Worm (Caenorhabditis elegans) whole organism, L4 larva: ENCODE results near the gene D1053.4.

Experiments used
- Y5F2A.4 ChIP-seq: fragments of 200-800 bp; sonication (Bioruptor generic); optimal IDR thresholded peaks from 2 replicates; lab custom pipeline; 2018; ENCODE audit warnings: mild to moderate bottlenecking, missing genetic modification characterization, missing compliant biosample characterization
- Y75B8A.6 ChIP-seq: fragments of 200-800 bp; sonication (Bioruptor generic); IDR thresholded peaks from 2 replicates; pipeline ENCODE4 v1.3.6; 2022; ENCODE audit warnings: missing genetic modification reagents, missing genetic modification characterization, missing compliant biosample characterization
- aha-1 ChIP-seq: fragments of 150-350 bp; peaks from one replicate; lab custom pipeline; 2014; ENCODE audit warnings: missing biosample characterization, missing genetic modification characterization
- ceh-28 ChIP-seq: fragments of 150-350 bp; optimal IDR thresholded peaks from 2 replicates; lab custom pipeline; 2014; ENCODE audit warnings: missing biosample characterization, missing genetic modification reagents, missing genetic modification characterization
- dpl-1 ChIP-seq: fragments of 150-350 bp; optimal IDR thresholded peaks from 2 replicates; lab custom pipeline; 2014; ENCODE audit warnings: missing biosample characterization, missing genetic modification reagents, missing genetic modification characterization
- gei-8 ChIP-seq: fragments of 200-800 bp; sonication (Bioruptor generic); optimal IDR thresholded peaks from 2 replicates; lab custom pipeline; 2018; ENCODE audit warnings: mild to moderate bottlenecking, missing genetic modification characterization, missing compliant biosample characterization
- hif-1 ChIP-seq, 2 experiments: sonication (generic microtip); optimal IDR thresholded peaks; 2 replicates each; lab custom pipeline; 2016 to 2017; ENCODE audit warnings: missing compliant biosample characterization in 2 of 2, missing genetic modification characterization in 2 of 2, missing genetic modification reagents in 2 of 2, missing genotype in 2 of 2, mild to moderate bottlenecking in 1 of 2
- hlh-30 ChIP-seq: sonication (generic microtip); optimal IDR thresholded peaks from 2 replicates; lab custom pipeline; 2017; ENCODE audit warnings: antibody characterized with exemption, mild to moderate bottlenecking, missing genetic modification characterization, missing compliant biosample characterization; ENCODE audit not compliant: insufficient read depth
- jun-1 ChIP-seq: fragments of 150-350 bp; optimal IDR thresholded peaks from 2 replicates; lab custom pipeline; 2014; ENCODE audit warnings: missing biosample characterization, missing genetic modification reagents, missing genetic modification characterization
- nhr-10 ChIP-seq: fragments of 150-350 bp; optimal IDR thresholded peaks from 2 replicates; lab custom pipeline; 2014; ENCODE audit warnings: missing biosample characterization, missing genetic modification characterization
- nhr-41 ChIP-seq: fragments of 200-800 bp; sonication (Bioruptor generic); IDR thresholded peaks from 2 replicates; pipeline ENCODE4 v1.3.6; 2022; ENCODE audit warnings: missing genetic modification reagents, missing genetic modification characterization, missing compliant biosample characterization
- spr-1 ChIP-seq: sonication (generic microtip); optimal IDR thresholded peaks from 2 replicates; lab custom pipeline; 2016; ENCODE audit warnings: mild to moderate bottlenecking, missing genetic modification characterization, missing compliant biosample characterization
- unc-62 ChIP-seq, 3 experiments: fragments of 150-350 bp in 1 of 3; sonication (generic microtip); optimal IDR thresholded peaks in 2 of 3; peaks in 1 of 3; 1 replicate in 1 of 3; 2 replicates in 2 of 3; lab custom pipeline; 2014 to 2017; ENCODE audit warnings: missing biosample characterization in 3 of 3, missing genetic modification characterization in 3 of 3, missing genetic modification reagents in 3 of 3, missing genotype in 1 of 3
- zfp-3 ChIP-seq: fragments of 200-800 bp; sonication (Bioruptor generic); conservative IDR thresholded peaks from 2 replicates; pipeline ENCODE4 v1.3.6; 2022; ENCODE audit warnings: missing genetic modification reagents, missing genetic modification characterization, missing compliant biosample characterization

D1053.4 gene

ce11 chrX:11679211-11679977 is 44.2 kb downstream of the D1053.4 start (continued):
- TF ChIP-seq Y5F2A.4, result no peak
- no peak for TF ChIP-seq zfp-3
- peak; percentile 33 for TF ChIP-seq hlh-30 (tag; lab: Kevin White, UChicago)
- TF ChIP-seq nhr-10 (tag; lab: Kevin White, UChicago), result no peak
- no peak for TF ChIP-seq Y75B8A.6 (GFP tag; lab: Robert Waterston, UW)
- TF ChIP-seq aha-1 (tag; lab: Kevin White, UChicago), result no peak
- no peak for TF ChIP-seq nhr-41 (GFP tag; lab: Robert Waterston, UW)

ce11 chrX:11675573-11675972 is 48.0 kb downstream of the D1053.4 start:
- no peak for TF ChIP-seq spr-1
- no peak for TF ChIP-seq dpl-1
- TF ChIP-seq ceh-28 (tag; lab: Kevin White, UChicago), result no peak
- no peak for TF ChIP-seq jun-1 (tag; lab: Kevin White, UChicago)
- TF ChIP-seq hif-1 (tag; optimal IDR thresholded peaks at IDR 0.05; lab: Kevin White, UChicago), result no peak

- TF ChIP-seq gei-8 (GFP tag; lab: Kevin White, UChicago) (no peak), unc-62 (GFP tag; optimal IDR thresholded peaks at IDR 0.05 in 1 of 2; lab: Kevin White, UChicago) (peak in 1 of 2 experiments; percentile 51), unc-62 (tag; optimal IDR thresholded peaks at IDR 0.05; lab: Kevin White, UChicago) (no peak)
These were observed 50.4 kb downstream of the D1053.4 start for ce11 chrX:11673063-11673759.
